Fruit fly (Drosophila melanogaster): Measurements from ENCODE around the gene CG34426.

DNA sequence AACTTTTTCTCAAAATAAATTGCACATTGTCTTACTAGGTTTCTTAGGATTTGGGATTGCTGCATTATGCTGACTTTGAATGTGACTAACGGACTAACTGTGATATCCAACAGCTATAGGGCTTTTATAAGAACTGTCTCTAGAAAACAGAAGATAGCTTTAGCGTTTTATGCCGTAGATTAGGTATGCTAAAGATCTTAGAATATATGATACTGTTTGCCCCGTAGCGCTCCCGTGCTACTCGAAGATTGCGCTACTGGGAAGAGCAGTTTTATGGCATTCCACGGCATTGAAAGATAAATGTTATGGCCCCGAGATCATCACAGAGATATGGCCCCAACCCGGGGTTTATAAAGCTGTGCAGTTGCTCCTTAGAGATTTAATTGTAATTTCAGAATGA lies at the start of gene CG34426, which contains the start of gene CG13311:
- TF ChIP-seq EcR (GFP tag; optimal IDR thresholded peaks at IDR 0.05), result no peak
- TF ChIP-seq pan (optimal IDR thresholded peaks at IDR 0.05), result no peak

All from whole organism.